Fruit fly (Drosophila melanogaster): ENCODE data around the gene CG6296.
A peak's percentile ranks its signal among the peaks of the same experiment; 100 is the strongest.

CG6296 gene

dm6 chr3R:26964452-26965133, 40.7 kb downstream of the CG6296 start, which contains the start of gene Tsp97E (continued):
- peak; percentile 22 for TF ChIP-seq dsx (GFP tag; optimal IDR thresholded peaks at IDR 0.05; ENCODE audit: poor library complexity, severe bottlenecking)
- TF ChIP-seq CG6163 (GFP tag; IDR thresholded peaks at IDR 0.05), result no peak
- TF ChIP-seq CG6792 (GFP tag; optimal IDR thresholded peaks at IDR 0.05), result no peak
- no peak for TF ChIP-seq spab (GFP tag; optimal IDR thresholded peaks at IDR 0.05)
- TF ChIP-seq CG11902 (GFP tag; optimal IDR thresholded peaks at IDR 0.05), result no peak
- TF ChIP-seq Sox14 (GFP tag; optimal IDR thresholded peaks at IDR 0.05), result peak; percentile 32

DNA sequence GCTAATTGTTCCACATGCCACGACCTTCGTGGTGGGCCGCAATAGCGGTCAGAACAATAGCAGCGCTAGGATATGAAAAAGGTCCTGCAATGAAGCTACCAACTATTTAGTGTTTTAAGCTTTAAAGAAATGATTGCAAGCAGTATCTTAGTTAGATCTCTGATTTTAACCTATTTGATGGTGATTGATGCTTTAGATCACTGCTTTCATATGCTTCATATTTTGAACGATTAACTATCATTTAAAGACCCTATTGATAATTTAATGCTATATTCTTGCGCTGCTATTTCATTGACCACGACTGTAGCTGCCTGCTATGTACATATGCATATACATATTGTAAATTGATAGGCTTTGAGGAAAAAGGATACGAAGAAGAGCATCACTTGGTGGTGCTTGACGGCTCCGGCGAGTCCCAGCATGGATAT, 41.5 kb downstream of the CG6296 start:
- peak; percentile 50 for TF ChIP-seq Sox14 (GFP tag; optimal IDR thresholded peaks at IDR 0.05)
- TF ChIP-seq Sox15 (GFP tag; optimal IDR thresholded peaks at IDR 0.05), result no peak
- TF ChIP-seq CG15336 (GFP tag; IDR thresholded peaks at IDR 0.05), result peak; percentile 67
- peak; percentile 57 for TF ChIP-seq CG1621 (tag; optimal IDR thresholded peaks at IDR 0.05)
- peak; percentile 50 for TF ChIP-seq esn (GFP tag; optimal IDR thresholded peaks at IDR 0.05)
- peak; percentile 53 for TF ChIP-seq Eip75B (GFP tag; optimal IDR thresholded peaks at IDR 0.05)
- peak; percentile 64; the same call in 1 of the 2 replicates for TF ChIP-seq CG11294 (GFP tag; IDR thresholded peaks at IDR 0.05)
- TF ChIP-seq CG31627 (GFP tag; optimal IDR thresholded peaks at IDR 0.05), result peak; percentile 61
- TF ChIP-seq Blimp-1 (GFP tag; optimal IDR thresholded peaks at IDR 0.05), result peak; percentile 62
- TF ChIP-seq dac (GFP tag; optimal IDR thresholded peaks at IDR 0.05), result peak; percentile 49
- TF ChIP-seq Hr39 (GFP tag; optimal IDR thresholded peaks at IDR 0.05), result peak; percentile 70
- TF ChIP-seq CG16779 (tag; optimal IDR thresholded peaks at IDR 0.05), result peak; percentile 56
- TF ChIP-seq CG9139 (GFP tag; optimal IDR thresholded peaks at IDR 0.05), result peak; percentile 77
- peak; percentile 82 for TF ChIP-seq spab (GFP tag; optimal IDR thresholded peaks at IDR 0.05)
- peak; percentile 25 for TF ChIP-seq CG8632 (GFP tag; optimal IDR thresholded peaks at IDR 0.05)
- TF ChIP-seq CG10669 (GFP tag; optimal IDR thresholded peaks at IDR 0.05), result peak; percentile 88
- TF ChIP-seq ss (GFP tag; optimal IDR thresholded peaks at IDR 0.05), result peak; percentile 73 to 81
- TF ChIP-seq Eip93F (GFP tag; optimal IDR thresholded peaks at IDR 0.05), result no peak
- TF ChIP-seq svp (GFP tag), result peak; percentile 94
- TF ChIP-seq net (GFP tag; optimal IDR thresholded peaks at IDR 0.05), result peak; percentile 50
- peak; percentile 58 for TF ChIP-seq Hr4 (GFP tag; optimal IDR thresholded peaks at IDR 0.05)
- peak; percentile 63 for TF ChIP-seq acj6 (GFP tag; optimal IDR thresholded peaks at IDR 0.05)
- peak; percentile 19 for TF ChIP-seq Ets21C (GFP tag; optimal IDR thresholded peaks at IDR 0.05)
- peak; percentile 22 for TF ChIP-seq vri (GFP tag; optimal IDR thresholded peaks at IDR 0.05)
- no peak for TF ChIP-seq CG6276 (GFP tag; optimal IDR thresholded peaks at IDR 0.05)
- peak; percentile 62; the same call in 2 of the 3 replicates for TF ChIP-seq CG6163 (GFP tag; IDR thresholded peaks at IDR 0.05)
- peak; percentile 58 for TF ChIP-seq pdm3 (GFP tag; optimal IDR thresholded peaks at IDR 0.05)
- peak; percentile 64 for TF ChIP-seq CG7368 (GFP tag; optimal IDR thresholded peaks at IDR 0.05)
- TF ChIP-seq Lpt (GFP tag; optimal IDR thresholded peaks at IDR 0.05), result peak; percentile 7
- peak; percentile 95 for TF ChIP-seq Eip78C (GFP tag)
- TF ChIP-seq OdsH (GFP tag; optimal IDR thresholded peaks at IDR 0.05), result peak; percentile 58
- TF ChIP-seq CG6854 (GFP tag; optimal IDR thresholded peaks at IDR 0.05), result no peak
- no peak for TF ChIP-seq Hr38 (GFP tag; optimal IDR thresholded peaks at IDR 0.05)
- peak; percentile 84 for TF ChIP-seq CG3919 (GFP tag; optimal IDR thresholded peaks at IDR 0.05)
- TF ChIP-seq salr (GFP tag; optimal IDR thresholded peaks at IDR 0.05), result peak; percentile 34 to 37
- peak; percentile 85 for TF ChIP-seq cyc (GFP tag; optimal IDR thresholded peaks at IDR 0.05)
- peak; percentile 67 for TF ChIP-seq CG11902 (GFP tag; optimal IDR thresholded peaks at IDR 0.05)
- peak; percentile 27 for TF ChIP-seq CG8319 (GFP tag; optimal IDR thresholded peaks at IDR 0.05)
- TF ChIP-seq CG10631 (GFP tag; optimal IDR thresholded peaks at IDR 0.05), result peak; percentile 38
- peak; percentile 51 for TF ChIP-seq CG6792 (GFP tag; optimal IDR thresholded peaks at IDR 0.05)
- peak; percentile 33 for TF ChIP-seq CG4318 (GFP tag; optimal IDR thresholded peaks at IDR 0.05)
- peak; percentile 42; the same call in 1 of the 2 replicates for TF ChIP-seq Gug (GFP tag; IDR thresholded peaks at IDR 0.05)
- TF ChIP-seq fd85E (GFP tag; optimal IDR thresholded peaks at IDR 0.05), result peak; percentile 66
- TF ChIP-seq CG3032 (tag; optimal IDR thresholded peaks at IDR 0.05), result peak; percentile 80
- TF ChIP-seq lz (GFP tag; optimal IDR thresholded peaks at IDR 0.05), result peak; percentile 60
- peak; percentile 57 for TF ChIP-seq fd59A (GFP tag; optimal IDR thresholded peaks at IDR 0.05)
- TF ChIP-seq CG6808 (GFP tag; optimal IDR thresholded peaks at IDR 0.05), result peak; percentile 87

All from whole organism, prepupa.